Worm (Caenorhabditis elegans) whole organism, late embryonic: ENCODE results near the gene pals-40.
"Not testable (repeated sequence)": the region's sequence is repeated elsewhere in the genome, so short reads cannot be mapped to it uniquely, and the experiment has no call there.

Source experiments
- K09A11.1 ChIP-seq: sonication (generic microtip); optimal IDR thresholded peaks from 2 replicates; lab custom pipeline; 2017; ENCODE audit warnings: antibody characterized with exemption, mild to moderate bottlenecking, missing genetic modification characterization, missing compliant biosample characterization; ENCODE audit not compliant: insufficient read depth
- ceh-2 ChIP-seq: sonication (generic microtip); optimal IDR thresholded peaks from 2 replicates; lab custom pipeline; 2016; ENCODE audit warnings: missing genotype, missing genetic modification characterization, missing compliant biosample characterization
- ceh-34 ChIP-seq: sonication (generic microtip); optimal IDR thresholded peaks from 2 replicates; lab custom pipeline; 2016; ENCODE audit warnings: mild to moderate bottlenecking, missing genetic modification characterization, missing compliant biosample characterization
- madf-2 ChIP-seq: sonication (generic microtip); optimal IDR thresholded peaks from 2 replicates; lab custom pipeline; 2017; ENCODE audit warnings: missing genetic modification characterization, missing compliant biosample characterization

- not testable (repeated sequence) for TF ChIP-seq ceh-34 (tag; lab: Kevin White, UChicago); ceh-2 (tag; lab: Kevin White, UChicago); madf-2; K09A11.1 (tag; lab: Kevin White, UChicago)
These were observed at the start of gene pals-40 for ce11 chrIII:1377903-1378302.
